Fruit fly (Drosophila melanogaster) whole organism: ENCODE data around the gene gfzf.

Experiments
- CG8478 ChIP-seq: fragments of >200 bp; optimal IDR thresholded peaks from 2 replicates; lab custom pipeline; 2018; ENCODE audit warnings: inconsistent platforms
- Dll ChIP-seq: fragments of >200 bp; optimal IDR thresholded peaks from 2 replicates; lab custom pipeline; 2017
- EcR ChIP-seq, 2 experiments: fragments of >200 bp; optimal IDR thresholded peaks; 2 replicates each; lab custom pipeline; 2017; ENCODE audit warnings: missing biosample characterization in 2 of 2, missing genetic modification characterization in 2 of 2, missing genetic modification reagents in 2 of 2
- pan ChIP-seq: fragments of >200 bp; optimal IDR thresholded peaks from 2 replicates; lab custom pipeline; 2017
- psq ChIP-seq: fragments of >200 bp; optimal IDR thresholded peaks from 2 replicates; lab custom pipeline; 2017
- usp ChIP-seq: fragments of >200 bp; optimal IDR thresholded peaks from 2 replicates; lab custom pipeline; 2017; ENCODE audit warnings: missing biosample characterization, missing genetic modification characterization, mixed read lengths

Gene gfzf

DNA sequence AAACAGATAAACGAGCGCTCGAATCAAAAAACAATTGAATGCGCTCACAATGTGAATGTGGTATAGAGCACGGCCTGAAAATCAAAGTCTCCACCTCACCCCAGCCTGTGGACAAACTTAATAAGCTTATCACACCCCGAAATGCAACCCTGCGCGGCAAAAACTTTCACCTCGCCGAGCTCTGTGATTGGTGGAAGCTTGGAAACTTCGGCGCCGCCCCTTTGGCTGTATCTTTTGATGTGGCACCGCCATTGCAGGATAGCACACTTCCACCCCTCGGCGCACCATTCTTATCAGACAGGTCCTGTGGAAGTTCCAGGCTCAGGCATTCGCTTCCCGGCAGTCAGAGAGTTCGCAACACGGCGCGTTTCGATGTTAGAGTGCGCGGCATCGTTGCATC is 14.9 kb downstream of the gfzf start, which contains the start of gene Fer1:
Gene Fer1, plus strand, starts transcription at position 326 of the 400 bp plus-strand sequence.
- TF ChIP-seq usp (GFP tag; lab: Kevin White, UChicago) (no peak), psq (lab: Kevin White, UChicago) (no peak), CG8478 (lab: Kevin White, UChicago) (no peak), Dll (lab: Kevin White, UChicago) (no peak), EcR (GFP tag; optimal IDR thresholded peaks at IDR 0.05; lab: Kevin White, UChicago) (no peak), pan (lab: Kevin White, UChicago) (no peak)

DNA sequence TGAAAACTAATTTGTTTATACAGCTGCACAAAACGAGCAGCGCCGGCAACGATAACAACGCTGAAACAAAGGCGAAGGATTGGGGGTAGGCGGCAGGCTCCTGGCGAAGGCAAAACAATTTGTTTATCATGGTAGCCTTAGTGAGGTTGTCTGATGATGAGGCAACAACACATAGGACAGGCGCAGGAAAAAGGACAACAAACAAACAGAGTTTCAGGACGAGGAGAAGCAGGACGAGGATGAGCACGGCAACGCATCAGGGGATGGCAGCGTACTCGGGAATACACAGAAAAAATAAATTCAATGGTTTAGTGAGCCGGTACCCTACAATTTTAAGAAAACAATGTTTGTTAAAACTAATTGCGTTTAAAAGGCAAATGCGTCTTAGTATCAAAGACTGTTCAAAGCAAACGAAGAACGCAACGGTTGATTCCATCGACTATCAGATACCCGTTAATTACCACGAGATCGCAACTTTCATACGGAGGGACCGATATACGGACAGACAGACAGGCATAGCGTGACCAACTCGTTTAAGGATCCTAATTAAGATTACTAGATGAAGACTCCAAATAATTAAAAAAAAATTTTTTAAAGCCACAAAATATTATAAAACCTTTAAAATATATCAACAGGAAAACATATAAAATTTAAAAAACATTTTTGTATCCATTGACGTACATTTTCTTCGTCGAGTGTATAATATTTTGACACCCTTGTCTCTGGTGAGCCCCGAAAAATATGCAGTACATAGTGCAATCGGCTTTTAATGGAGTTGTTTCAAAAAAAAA is 15.9 kb downstream of the gfzf start:
- no peak for TF ChIP-seq usp (GFP tag; lab: Kevin White, UChicago)
- TF ChIP-seq psq (lab: Kevin White, UChicago) = no peak
- no peak for TF ChIP-seq CG8478 (lab: Kevin White, UChicago)
- TF ChIP-seq Dll (lab: Kevin White, UChicago) = no peak
- no peak for TF ChIP-seq pan (lab: Kevin White, UChicago)
- no peak for TF ChIP-seq EcR (GFP tag; optimal IDR thresholded peaks at IDR 0.05; lab: Kevin White, UChicago)

DNA sequence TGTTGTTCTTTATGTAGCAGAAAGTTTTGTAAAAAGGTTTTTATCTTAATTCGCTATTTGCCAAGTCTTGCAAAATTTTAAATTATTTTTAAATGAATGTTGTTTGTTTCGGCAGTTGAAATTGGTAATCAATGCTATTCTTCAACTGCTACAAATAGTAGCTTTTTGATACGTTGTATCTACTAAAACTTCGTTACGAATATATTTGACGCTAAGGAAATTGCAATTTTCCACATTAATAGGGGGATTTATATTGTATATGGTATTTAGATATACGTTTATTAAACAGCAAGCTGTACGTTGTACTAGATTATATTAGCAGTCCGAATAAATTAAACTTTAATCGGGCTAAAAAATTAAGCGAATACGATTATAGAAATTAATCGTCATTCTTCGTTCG is 19.5 kb downstream of the gfzf start, which contains the start of gene CG31493:
Gene CG31493, plus strand, starts transcription at position 301 of the 400 bp plus-strand sequence.
- no peak for TF ChIP-seq psq (lab: Kevin White, UChicago)
- no peak for TF ChIP-seq pan (lab: Kevin White, UChicago)
- no peak for TF ChIP-seq EcR (GFP tag; optimal IDR thresholded peaks at IDR 0.05; lab: Kevin White, UChicago)
- no peak for TF ChIP-seq usp (GFP tag; lab: Kevin White, UChicago)

DNA sequence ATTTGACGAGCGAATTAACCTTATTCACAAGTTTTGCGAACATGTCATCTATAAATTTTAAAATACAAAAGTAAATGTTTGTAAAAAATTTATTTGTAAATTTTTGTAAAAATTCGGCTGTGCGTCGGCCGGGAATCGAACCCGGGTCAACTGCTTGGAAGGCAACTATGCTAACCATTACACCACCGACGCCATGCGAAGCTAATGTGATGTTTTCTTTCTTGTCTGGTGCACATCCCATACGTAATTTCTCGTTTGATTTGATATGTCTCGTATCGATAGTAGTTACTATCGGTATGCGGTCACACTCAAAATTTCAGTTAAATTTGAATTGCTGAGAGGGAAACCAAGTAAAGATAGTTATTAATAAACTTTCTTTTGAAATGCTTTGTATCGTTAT is 19.9 kb downstream of the gfzf start:
- no peak for TF ChIP-seq CG8478 (lab: Kevin White, UChicago)
- TF ChIP-seq pan (lab: Kevin White, UChicago) = no peak
- TF ChIP-seq usp (GFP tag; lab: Kevin White, UChicago) = no peak
- TF ChIP-seq EcR (GFP tag; optimal IDR thresholded peaks at IDR 0.05; lab: Kevin White, UChicago) = no peak
- no peak for TF ChIP-seq Dll (lab: Kevin White, UChicago)
- TF ChIP-seq psq (lab: Kevin White, UChicago) = no peak

DNA sequence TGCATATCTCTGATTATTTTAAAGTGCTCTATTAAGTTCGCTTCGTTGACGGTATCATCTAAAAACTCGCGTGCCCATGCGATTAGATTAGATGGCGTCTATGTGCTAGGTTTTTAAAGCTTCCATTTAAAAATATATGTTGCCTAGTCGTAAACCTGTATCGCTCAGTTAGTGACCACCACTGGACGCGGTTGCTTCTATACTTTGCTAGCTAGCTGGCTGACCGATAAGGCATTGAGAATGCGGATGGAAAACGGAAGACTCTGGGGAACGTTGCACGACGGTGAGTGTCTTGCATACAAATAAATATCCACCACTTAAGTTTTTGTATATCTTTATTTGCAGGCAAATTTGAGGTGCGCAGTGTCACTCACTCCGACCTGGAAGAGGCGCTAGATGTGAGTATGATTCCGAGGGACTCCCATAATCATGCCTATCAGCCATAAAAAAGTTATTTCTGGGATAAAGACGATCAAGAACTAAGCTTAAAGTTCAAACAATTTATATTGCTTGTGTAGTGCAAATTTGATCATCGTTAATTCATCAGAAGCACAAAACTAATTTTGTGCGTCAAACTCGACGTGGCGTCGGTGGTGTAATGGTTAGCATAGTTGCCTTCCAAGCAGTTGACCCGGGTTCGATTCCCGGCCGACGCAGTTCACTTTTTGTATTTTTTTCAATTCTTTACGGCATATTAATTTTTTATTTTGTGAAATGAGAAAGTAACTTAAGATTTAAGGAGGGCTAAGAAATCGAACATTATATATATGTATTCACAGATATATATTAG is 21.3 kb downstream of the gfzf start, which contains the start of gene CG31248:
Gene CG31248, plus strand, starts transcription at position 41 of the 790 bp plus-strand sequence.
- TF ChIP-seq pan (lab: Kevin White, UChicago) = no peak

DNA sequence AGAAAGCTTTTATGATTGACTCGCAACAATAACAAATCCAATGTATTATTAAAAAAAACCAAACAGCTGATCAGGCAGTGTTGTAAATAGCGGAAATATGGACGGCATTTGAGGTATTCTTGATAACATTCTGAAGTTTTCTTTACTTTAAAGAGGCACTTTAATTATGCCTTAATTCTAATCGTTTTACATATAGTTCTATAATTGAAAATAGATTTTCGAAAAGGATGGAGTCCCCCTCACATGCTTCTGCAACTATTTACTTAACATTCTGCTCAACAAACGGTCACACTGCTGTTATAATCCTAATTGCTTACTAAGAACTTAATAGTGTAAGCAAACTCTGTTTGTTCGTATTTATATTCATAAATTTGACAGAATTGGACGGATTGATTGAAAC is 22.8 kb downstream of the gfzf start, which contains the start of gene CG10068:
Gene CG10068, minus strand, starts transcription at position 62 of the 400 bp plus-strand sequence.
- TF ChIP-seq psq (lab: Kevin White, UChicago) = no peak
- TF ChIP-seq Dll (lab: Kevin White, UChicago) = no peak
- TF ChIP-seq CG8478 (lab: Kevin White, UChicago) = no peak
- no peak for TF ChIP-seq EcR (GFP tag; optimal IDR thresholded peaks at IDR 0.05; lab: Kevin White, UChicago)
- no peak for TF ChIP-seq pan (lab: Kevin White, UChicago)
- no peak for TF ChIP-seq usp (GFP tag; lab: Kevin White, UChicago)

DNA sequence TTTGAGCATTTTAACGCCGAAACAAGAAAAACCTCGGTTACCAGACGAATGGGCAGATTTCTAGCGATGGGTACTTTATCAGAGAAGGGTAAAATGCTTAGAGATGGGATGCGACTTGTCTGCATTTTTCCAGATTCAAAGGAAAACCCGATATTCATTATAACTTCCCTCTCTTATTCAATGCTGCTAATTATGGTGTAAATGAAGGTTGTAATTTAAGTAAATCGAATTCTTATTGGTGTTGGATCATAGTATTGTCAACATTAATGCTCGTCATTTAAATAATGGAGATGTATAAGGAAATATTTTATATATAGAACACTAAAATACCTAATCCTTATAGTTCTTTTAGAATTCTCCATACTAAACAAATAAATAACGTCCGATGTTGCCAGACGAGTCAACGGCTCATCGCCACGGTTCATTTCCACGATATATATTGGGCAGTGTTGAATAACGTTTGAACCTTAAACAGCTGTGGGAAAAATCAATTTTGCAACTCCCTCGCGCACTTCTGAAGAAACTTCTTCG is 26.6 kb downstream of the gfzf start, which contains the start of the genes Alh and CG10098:
Gene Alh, minus strand, starts transcription at position 77 of the 531 bp plus-strand sequence.
Gene CG10098, plus strand, starts transcription at position 440 of the 531 bp plus-strand sequence.
- TF ChIP-seq pan (lab: Kevin White, UChicago) = no peak
- TF ChIP-seq EcR (GFP tag; optimal IDR thresholded peaks at IDR 0.05; lab: Kevin White, UChicago) = no peak
- no peak for TF ChIP-seq usp (GFP tag; lab: Kevin White, UChicago)
- TF ChIP-seq psq (lab: Kevin White, UChicago) = no peak
- no peak for TF ChIP-seq CG8478 (lab: Kevin White, UChicago)
- TF ChIP-seq Dll (lab: Kevin White, UChicago) = no peak

DNA sequence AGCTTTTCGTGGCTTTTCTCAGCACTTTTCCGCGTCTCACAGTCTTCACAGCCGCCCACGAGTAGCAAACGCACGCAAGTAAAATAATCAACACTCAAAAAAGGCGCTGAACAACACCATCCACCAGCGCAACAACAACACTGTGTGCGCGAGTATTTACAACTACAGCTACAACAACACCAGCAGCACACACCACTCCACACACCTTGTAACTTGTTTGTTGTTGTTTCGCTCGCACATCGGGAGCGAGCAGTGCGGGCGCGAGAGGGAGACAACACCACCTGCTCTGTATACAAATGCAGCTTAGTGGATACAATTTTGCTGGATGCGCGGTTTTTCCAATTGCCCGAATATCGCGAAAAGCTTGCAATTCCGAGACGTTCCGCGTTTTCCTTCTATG is 27.1 kb downstream of the gfzf start:
- TF ChIP-seq psq (lab: Kevin White, UChicago) (no peak), EcR (GFP tag; optimal IDR thresholded peaks at IDR 0.05; lab: Kevin White, UChicago) (no peak), Dll (lab: Kevin White, UChicago) (no peak), usp (GFP tag; lab: Kevin White, UChicago) (no peak), CG8478 (lab: Kevin White, UChicago) (peak; percentile 85)

DNA sequence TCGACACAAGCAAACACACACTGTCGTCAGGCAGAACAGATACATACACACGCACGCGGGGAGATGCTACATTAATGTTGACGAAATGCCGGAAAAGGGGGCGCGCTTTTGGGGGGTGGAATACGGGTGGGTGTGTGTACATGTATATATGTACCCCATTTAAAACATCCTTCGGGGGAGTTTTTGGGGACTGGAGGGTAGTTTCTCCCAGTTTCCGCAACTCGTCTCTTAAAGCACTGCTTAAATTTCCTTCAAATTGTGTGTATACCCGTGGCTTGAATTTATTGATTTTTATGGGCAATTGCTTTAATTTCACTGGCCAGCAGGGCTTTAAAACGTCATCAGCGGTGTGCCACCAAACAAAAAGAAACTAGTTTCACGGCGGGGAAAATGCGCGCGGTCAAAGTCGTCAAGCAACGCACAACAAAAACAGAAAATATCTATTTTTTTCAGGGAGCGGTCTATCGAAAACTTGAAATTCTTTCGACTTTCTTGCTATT is 27.6 kb downstream of the gfzf start:
- TF ChIP-seq CG8478 (lab: Kevin White, UChicago) (no peak), pan (lab: Kevin White, UChicago) (no peak), usp (GFP tag; lab: Kevin White, UChicago) (no peak), Dll (lab: Kevin White, UChicago) (no peak), EcR (GFP tag; optimal IDR thresholded peaks at IDR 0.05; lab: Kevin White, UChicago) (no peak)

DNA sequence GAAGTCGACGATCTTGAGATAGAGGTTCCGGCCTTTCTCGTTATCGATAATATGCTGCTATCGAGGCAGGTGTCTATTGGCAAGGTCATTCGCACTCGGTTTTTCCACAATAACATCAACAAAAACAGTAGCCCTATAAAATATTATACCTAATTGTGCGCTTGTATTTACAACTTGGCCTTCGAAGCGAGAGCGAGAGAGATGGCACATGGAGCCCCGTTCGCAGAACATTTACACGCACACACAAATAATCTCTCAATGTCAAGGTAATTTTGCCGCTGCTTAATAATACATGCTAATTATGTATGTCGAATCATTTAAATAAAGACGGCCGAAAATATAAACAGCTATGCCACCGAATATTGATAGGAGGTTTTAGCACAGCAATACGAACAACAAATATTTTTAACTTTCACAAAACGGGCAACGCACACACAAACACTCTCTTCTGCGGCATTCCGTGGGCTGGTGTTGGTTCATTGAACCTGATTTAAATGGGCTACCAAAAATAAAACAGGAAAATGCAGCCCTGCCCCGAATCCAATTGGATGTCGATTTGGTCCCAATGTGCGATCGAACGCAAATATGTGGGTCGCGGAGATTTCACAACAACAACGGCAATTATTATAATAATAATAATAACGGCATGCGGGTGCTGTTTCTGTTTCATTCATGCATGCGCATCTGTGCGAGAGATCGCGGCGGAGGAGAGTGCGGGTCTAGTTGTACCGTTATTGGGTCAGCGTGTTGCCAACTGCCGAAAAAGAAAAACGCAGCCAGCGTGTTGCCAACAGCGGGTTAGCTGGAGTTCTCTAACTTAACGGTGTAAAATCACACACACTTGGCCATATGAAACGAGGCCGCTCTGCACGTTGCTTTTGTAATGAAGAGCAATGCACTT is 28.3 kb downstream of the gfzf start:
- TF ChIP-seq Dll (lab: Kevin White, UChicago) = no peak
- peak; percentile 57 to 74 for TF ChIP-seq EcR (GFP tag; optimal IDR thresholded peaks at IDR 0.05; lab: Kevin White, UChicago)
- no peak for TF ChIP-seq pan (lab: Kevin White, UChicago)
- no peak for TF ChIP-seq psq (lab: Kevin White, UChicago)
